Fruit fly (Drosophila melanogaster) whole organism, embryonic: ENCODE results near the gene CG4991.
A peak's percentile ranks its signal among the peaks of the same experiment; 100 is the strongest.

ENCODE experiments used
- Atf-2 ChIP-seq: fragments of 200-800 bp; sonication (Bioruptor generic); optimal IDR thresholded peaks from 2 replicates; lab custom pipeline; 2016; ENCODE audit warnings: missing biosample characterization, missing genetic modification characterization
- Atf3 ChIP-seq: fragments of 200-800 bp; sonication (Bioruptor generic); optimal IDR thresholded peaks from 3 replicates; lab custom pipeline; 2016; ENCODE audit warnings: missing biosample characterization, missing genetic modification characterization
- BEAF-32 ChIP-seq: fragments of 200-800 bp; sonication (Bioruptor generic); optimal IDR thresholded peaks from 3 replicates; lab custom pipeline; 2017; ENCODE audit warnings: missing biosample characterization, missing genetic modification characterization, mild to moderate bottlenecking, moderate library complexity, missing genetic modification reagents
- CG10147 ChIP-seq: fragments of 200-800 bp; sonication (Bioruptor generic); optimal IDR thresholded peaks from 2 replicates; lab custom pipeline; 2019; ENCODE audit warnings: missing biosample characterization, mild to moderate bottlenecking, missing genetic modification characterization, moderate library complexity
- CG1024 ChIP-seq: fragments of 200-800 bp; sonication (Bioruptor generic); IDR thresholded peaks from 2 replicates; pipeline ENCODE4 v1.3.6; 2022; ENCODE audit warnings: missing biosample characterization, missing genetic modification characterization
- CG10431 ChIP-seq: fragments of 200-800 bp; sonication (Bioruptor generic); optimal IDR thresholded peaks from 3 replicates; lab custom pipeline; 2018; ENCODE audit warnings: missing biosample characterization, mild to moderate bottlenecking, missing genetic modification characterization
- CG10654 ChIP-seq: fragments of 200-800 bp; sonication (Bioruptor generic); optimal IDR thresholded peaks from 2 replicates; lab custom pipeline; 2016; ENCODE audit warnings: missing biosample characterization, missing genetic modification characterization
- CG10959 ChIP-seq: fragments of 200-800 bp; sonication (Bioruptor generic); IDR thresholded peaks from 2 replicates; pipeline ENCODE4 v1.3.6; 2022; ENCODE audit warnings: missing biosample characterization, missing genetic modification characterization
- CG12155 ChIP-seq: fragments of 200-800 bp; sonication (Bioruptor generic); optimal IDR thresholded peaks from 3 replicates; lab custom pipeline; 2016; ENCODE audit warnings: missing biosample characterization, missing genetic modification characterization
- CG12391 ChIP-seq: fragments of 200-800 bp; sonication (Bioruptor generic); optimal IDR thresholded peaks from 3 replicates; lab custom pipeline; 2018; ENCODE audit warnings: missing biosample characterization, mild to moderate bottlenecking, missing genetic modification characterization, moderate library complexity
- CG12769 ChIP-seq: fragments of 200-800 bp; sonication (Bioruptor generic); optimal IDR thresholded peaks from 2 replicates; lab custom pipeline; 2019; ENCODE audit warnings: missing biosample characterization, mild to moderate bottlenecking, missing genetic modification characterization, moderate library complexity
- CG13775 ChIP-seq: fragments of 200-800 bp; sonication (Bioruptor generic); optimal IDR thresholded peaks from 3 replicates; lab custom pipeline; 2017; ENCODE audit warnings: missing biosample characterization, mild to moderate bottlenecking, missing genetic modification characterization
- CG14667 ChIP-seq: fragments of 200-800 bp; sonication (Bioruptor generic); IDR thresholded peaks from 2 replicates; pipeline ENCODE4 v1.3.6; 2022; ENCODE audit warnings: missing biosample characterization, missing genetic modification characterization
- CG17361 ChIP-seq: fragments of 200-800 bp; sonication (Bioruptor generic); IDR thresholded peaks from 3 replicates; pipeline ENCODE4 v1.3.6; 2022; ENCODE audit warnings: missing biosample characterization, missing genetic modification characterization
- CG1832 ChIP-seq: fragments of 200-800 bp; sonication (Bioruptor generic); optimal IDR thresholded peaks from 2 replicates; lab custom pipeline; 2017; ENCODE audit warnings: missing biosample characterization, mild to moderate bottlenecking, missing genetic modification characterization, inconsistent platforms
- CG2202 ChIP-seq: fragments of 200-800 bp; sonication (Bioruptor generic); optimal IDR thresholded peaks from 2 replicates; lab custom pipeline; 2018; ENCODE audit warnings: missing biosample characterization, mild to moderate bottlenecking, missing genetic modification characterization
- CG3065 ChIP-seq: fragments of 200-800 bp; sonication (Bioruptor generic); optimal IDR thresholded peaks from 2 replicates; lab custom pipeline; 2016; ENCODE audit warnings: missing biosample characterization, missing genetic modification characterization
- CG33557 ChIP-seq: fragments of 200-800 bp; sonication (Bioruptor generic); optimal IDR thresholded peaks from 2 replicates; lab custom pipeline; 2019; ENCODE audit warnings: missing biosample characterization, mild to moderate bottlenecking, missing genetic modification characterization, moderate library complexity
- CG7839 ChIP-seq: fragments of 200-800 bp; sonication (Bioruptor generic); optimal IDR thresholded peaks from 3 replicates; lab custom pipeline; 2018; ENCODE audit warnings: missing biosample characterization, mild to moderate bottlenecking, missing genetic modification characterization, moderate library complexity
- CG8359 ChIP-seq: fragments of 200-800 bp; sonication (Bioruptor generic); optimal IDR thresholded peaks from 2 replicates; lab custom pipeline; 2017; ENCODE audit warnings: missing biosample characterization, mild to moderate bottlenecking, missing genetic modification characterization, borderline replicate concordance
- CG9932 ChIP-seq: fragments of 200-800 bp; sonication (Bioruptor generic); IDR thresholded peaks from 2 replicates; pipeline ENCODE4 v1.3.6; 2022; ENCODE audit warnings: missing biosample characterization, missing genetic modification characterization
- Dek ChIP-seq: fragments of 200-800 bp; sonication (Bioruptor generic); optimal IDR thresholded peaks from 3 replicates; lab custom pipeline; 2019; ENCODE audit warnings: missing biosample characterization, mild to moderate bottlenecking, missing genetic modification characterization, moderate library complexity
- Dref ChIP-seq: fragments of 200-800 bp; sonication (Bioruptor generic); IDR thresholded peaks from 2 replicates; pipeline ENCODE4 v1.3.6; 2022; ENCODE audit warnings: missing biosample characterization, missing genetic modification characterization
- Ets65A ChIP-seq: fragments of 200-800 bp; sonication (Bioruptor generic); peaks from one replicate; lab custom pipeline; 2016; ENCODE audit warnings: missing biosample characterization, missing genetic modification characterization
- Lpt ChIP-seq: fragments of >200 bp; optimal IDR thresholded peaks from 2 replicates; lab custom pipeline; 2018; ENCODE audit warnings: missing biosample characterization, missing genetic modification characterization
- MBD-R2 ChIP-seq: fragments of 200-800 bp; sonication (Bioruptor generic); IDR thresholded peaks from 2 replicates; pipeline ENCODE4 v1.3.6; 2022; ENCODE audit warnings: missing biosample characterization, missing genetic modification characterization
- Meics ChIP-seq: fragments of 200-800 bp; sonication (Bioruptor generic); optimal IDR thresholded peaks from 2 replicates; lab custom pipeline; 2017; ENCODE audit warnings: missing biosample characterization, mild to moderate bottlenecking, missing genetic modification characterization
- Neu2 ChIP-seq: fragments of 200-800 bp; sonication (Bioruptor generic); optimal IDR thresholded peaks from 3 replicates; lab custom pipeline; 2016; ENCODE audit warnings: missing biosample characterization, missing genetic modification characterization, borderline replicate concordance
- Oli ChIP-seq: fragments of 200-800 bp; sonication (Bioruptor generic); optimal IDR thresholded peaks from 2 replicates; lab custom pipeline; 2018; ENCODE audit warnings: missing biosample characterization, mild to moderate bottlenecking, missing genetic modification characterization, moderate library complexity
- PHDP ChIP-seq: fragments of 200-800 bp; sonication (Bioruptor generic); optimal IDR thresholded peaks from 3 replicates; lab custom pipeline; 2018; ENCODE audit warnings: missing biosample characterization, mild to moderate bottlenecking, missing genetic modification characterization, moderate library complexity
- Pdp1 ChIP-seq, 2 experiments: fragments of 200-800 bp; sonication (Bioruptor generic); optimal IDR thresholded peaks; 3 replicates each; lab custom pipeline; 2016; ENCODE audit warnings: missing biosample characterization in 2 of 2, missing genetic modification characterization in 2 of 2, mild to moderate bottlenecking in 1 of 2, moderate library complexity in 1 of 2
- Sox102F ChIP-seq: fragments of 200-800 bp; sonication (Bioruptor generic); optimal IDR thresholded peaks from 2 replicates; lab custom pipeline; 2018; ENCODE audit warnings: missing biosample characterization, mild to moderate bottlenecking, missing genetic modification characterization, moderate library complexity
- Trl ChIP-seq, 3 experiments: fragments of >200 bp in 2 of 3; fragments of 200-800 bp in 1 of 3; sonication (Bioruptor generic) in 1 of 3; optimal IDR thresholded peaks; 2 replicates in 1 of 3; 3 replicates in 2 of 3; lab custom pipeline; 2016 to 2017; ENCODE audit warnings: missing biosample characterization in 1 of 3, missing genetic modification characterization in 1 of 3
- ac ChIP-seq: fragments of 200-800 bp; sonication (Bioruptor generic); optimal IDR thresholded peaks from 3 replicates; lab custom pipeline; 2017; ENCODE audit warnings: missing biosample characterization, mild to moderate bottlenecking, missing genetic modification characterization
- danr ChIP-seq: fragments of 200-800 bp; sonication (Bioruptor generic); IDR thresholded peaks from 2 replicates; pipeline ENCODE4 v1.3.6; 2022; ENCODE audit warnings: missing biosample characterization, missing genetic modification characterization
- dati ChIP-seq: fragments of 200-800 bp; sonication (Bioruptor generic); IDR thresholded peaks from 2 replicates; pipeline ENCODE4 v1.3.6; 2022; ENCODE audit warnings: missing biosample characterization, missing genetic modification characterization
- fu2 ChIP-seq: fragments of 200-800 bp; sonication (Bioruptor generic); optimal IDR thresholded peaks from 2 replicates; lab custom pipeline; 2016; ENCODE audit warnings: missing biosample characterization, missing genetic modification characterization
- gcm2 ChIP-seq: fragments of 200-800 bp; sonication (Bioruptor generic); optimal IDR thresholded peaks from 2 replicates; lab custom pipeline; 2016; ENCODE audit warnings: missing biosample characterization, missing genetic modification characterization
- ham ChIP-seq: fragments of 200-800 bp; sonication (Bioruptor generic); IDR thresholded peaks from 2 replicates; pipeline ENCODE4 v1.3.6; 2022; ENCODE audit warnings: missing biosample characterization, missing genetic modification characterization
- ind ChIP-seq: fragments of 200-800 bp; sonication (Bioruptor generic); optimal IDR thresholded peaks from 3 replicates; lab custom pipeline; 2016; ENCODE audit warnings: missing biosample characterization, missing genetic modification characterization
- insv ChIP-seq, 2 experiments: fragments of 200-800 bp; sonication (Bioruptor generic); optimal IDR thresholded peaks; 3 replicates each; lab custom pipeline; 2016 to 2018; ENCODE audit warnings: missing biosample characterization in 2 of 2, missing genetic modification characterization in 2 of 2
- lilli ChIP-seq: fragments of 200-800 bp; sonication (Bioruptor generic); optimal IDR thresholded peaks from 3 replicates; lab custom pipeline; 2016; ENCODE audit warnings: missing biosample characterization, missing genetic modification characterization
- pb ChIP-seq: fragments of 200-800 bp; sonication (Bioruptor generic); optimal IDR thresholded peaks from 3 replicates; lab custom pipeline; 2016; ENCODE audit warnings: missing biosample characterization, missing genetic modification characterization
- pita ChIP-seq: fragments of 200-800 bp; sonication (Bioruptor generic); optimal IDR thresholded peaks from 2 replicates; lab custom pipeline; 2017; ENCODE audit warnings: missing biosample characterization, mild to moderate bottlenecking, missing genetic modification characterization
- ranshi ChIP-seq: fragments of 200-800 bp; sonication (Bioruptor generic); IDR thresholded peaks from 2 replicates; pipeline ENCODE4 v1.3.6; 2022; ENCODE audit warnings: missing biosample characterization, missing genetic modification characterization
- rib ChIP-seq: fragments of 200-800 bp; sonication (Bioruptor generic); IDR thresholded peaks from 2 replicates; pipeline ENCODE4 v1.3.6; 2022; ENCODE audit warnings: missing biosample characterization, missing genetic modification characterization
- schlank ChIP-seq: fragments of 200-800 bp; sonication (Bioruptor generic); optimal IDR thresholded peaks from 2 replicates; lab custom pipeline; 2018; ENCODE audit warnings: missing biosample characterization, mild to moderate bottlenecking, missing genetic modification characterization
- sim ChIP-seq: fragments of 200-800 bp; sonication (Bioruptor generic); IDR thresholded peaks from 2 replicates; pipeline ENCODE4 v1.3.6; 2022; ENCODE audit warnings: missing biosample characterization, missing genetic modification characterization
- tio ChIP-seq: fragments of 200-800 bp; sonication (Bioruptor generic); optimal IDR thresholded peaks from 2 replicates; lab custom pipeline; 2017; ENCODE audit warnings: missing biosample characterization, missing genetic modification characterization, inconsistent platforms
- unpg ChIP-seq: fragments of 200-800 bp; sonication (Bioruptor generic); optimal IDR thresholded peaks from 3 replicates; lab custom pipeline; 2018; ENCODE audit warnings: missing biosample characterization, mild to moderate bottlenecking, missing genetic modification characterization, moderate library complexity
- zf30C ChIP-seq: fragments of 200-800 bp; sonication (Bioruptor generic); optimal IDR thresholded peaks from 3 replicates; lab custom pipeline; 2018; ENCODE audit warnings: missing biosample characterization, mild to moderate bottlenecking, missing genetic modification characterization

CG4991 gene

dm6 chrX:17148951-17149449 lies 57.3 kb downstream of the CG4991 start, which contains the start of gene Chchd2 (continued):
- TF ChIP-seq CG2202 (tag; lab: Kevin White, UChicago) = no peak
- no peak for TF ChIP-seq Ets65A (GFP tag; lab: Kevin White, UChicago)
- 0 out of 2 replicates have a peak, but pooled peaks have one; percentile 3 for TF ChIP-seq CG1024 (GFP tag; lab: Robert Waterston, UW)
- TF ChIP-seq PHDP (tag; lab: Kevin White, UChicago) = peak; percentile 22
- no peak for TF ChIP-seq ranshi
- no peak for TF ChIP-seq CG17361 (GFP tag; lab: Robert Waterston, UW)
- TF ChIP-seq Atf3 = no peak
- no peak for TF ChIP-seq CG12769 (tag; lab: Kevin White, UChicago)
- TF ChIP-seq Pdp1 (GFP tag; optimal IDR thresholded peaks at IDR 0.05; lab: Kevin White, UChicago) = peak in 1 of 2 experiments; percentile 96
- TF ChIP-seq CG12391 = no peak
- no peak for TF ChIP-seq CG10147
- TF ChIP-seq CG10654 (GFP tag; lab: Kevin White, UChicago) = no peak
- TF ChIP-seq sim (GFP tag; lab: Robert Waterston, UW) = no peak
- TF ChIP-seq tio (GFP tag; lab: Kevin White, UChicago) = no peak
- no peak for TF ChIP-seq Lpt (GFP tag; lab: Kevin White, UChicago)
- no peak for TF ChIP-seq zf30C (GFP tag; lab: Kevin White, UChicago)
- TF ChIP-seq CG1832 (GFP tag; lab: Kevin White, UChicago) = no peak
- no peak for TF ChIP-seq Neu2
- no peak for TF ChIP-seq dati (GFP tag; lab: Robert Waterston, UW)
- TF ChIP-seq CG9932 (GFP tag; lab: Robert Waterston, UW) = no peak
- TF ChIP-seq Dek = no peak
- TF ChIP-seq unpg = no peak
- no peak for TF ChIP-seq danr (GFP tag; lab: Robert Waterston, UW)
- no peak for TF ChIP-seq ind (GFP tag; lab: Kevin White, UChicago)
- TF ChIP-seq pita = no peak
- no peak for TF ChIP-seq rib (GFP tag; lab: Robert Waterston, UW)
- TF ChIP-seq ham = no peak
- TF ChIP-seq CG14667 (GFP tag; lab: Robert Waterston, UW) = no peak
- TF ChIP-seq Meics (GFP tag; lab: Kevin White, UChicago) = no peak
- TF ChIP-seq CG7839 = no peak
- no peak for TF ChIP-seq CG12155
- TF ChIP-seq fu2 (GFP tag; lab: Kevin White, UChicago) = no peak
- no peak for TF ChIP-seq lilli (GFP tag; lab: Kevin White, UChicago)
- no peak for TF ChIP-seq Atf-2 (GFP tag; lab: Kevin White, UChicago)
- no peak for TF ChIP-seq schlank (tag; lab: Kevin White, UChicago)
- peak; percentile 32 to 90 for TF ChIP-seq insv (GFP tag; optimal IDR thresholded peaks at IDR 0.05; lab: Kevin White, UChicago)
- TF ChIP-seq CG33557 (GFP tag; lab: Kevin White, UChicago) = no peak
- TF ChIP-seq MBD-R2 = 0 out of 2 replicates have a peak, but pooled peaks have one; percentile 28
- no peak for TF ChIP-seq gcm2 (GFP tag; lab: Kevin White, UChicago)
- TF ChIP-seq Dref = peak; percentile 28
- no peak for TF ChIP-seq Oli (tag; lab: Kevin White, UChicago)
- TF ChIP-seq Sox102F (GFP tag; lab: Kevin White, UChicago) = no peak
- no peak for TF ChIP-seq CG10431
- TF ChIP-seq CG10959 (GFP tag; lab: Robert Waterston, UW) = no peak
- no peak for TF ChIP-seq CG13775 (GFP tag; lab: Kevin White, UChicago)
- TF ChIP-seq ac (GFP tag; lab: Kevin White, UChicago) = no peak
- no peak for TF ChIP-seq CG8359 (GFP tag; lab: Kevin White, UChicago)
- TF ChIP-seq BEAF-32 (GFP tag; lab: Kevin White, UChicago) = no peak
- no peak for TF ChIP-seq Trl (optimal IDR thresholded peaks at IDR 0.05; lab: Kevin White, UChicago)
- no peak for TF ChIP-seq Trl (GFP tag; optimal IDR thresholded peaks at IDR 0.05; lab: Kevin White, UChicago)
- TF ChIP-seq CG3065 = no peak
- no peak for TF ChIP-seq pb (GFP tag; lab: Kevin White, UChicago)
